Fruit fly (Drosophila melanogaster): ENCODE data around the gene Rpn13R.

Rpn13R gene

dm6 chrX:5083647-5084096 lies 48.0 kb upstream of the Rpn13R start (continued):
- TF ChIP-seq Rfx (GFP tag; IDR thresholded peaks at IDR 0.05) (peak; percentile 98), Dip2 (GFP tag; IDR thresholded peaks at IDR 0.05) (no peak), CG12942 (GFP tag; optimal IDR thresholded peaks at IDR 0.05) (peak; percentile 88), CG42726 (GFP tag; IDR thresholded peaks at IDR 0.05; ENCODE audit: partially characterized antibody) (peak; percentile 56; the same call in 1 of the 2 replicates), Ravus (GFP tag; IDR thresholded peaks at IDR 0.05) (peak; percentile 89), fd3F (GFP tag; optimal IDR thresholded peaks at IDR 0.05) (peak; percentile 77), CG6175 (GFP tag; IDR thresholded peaks at IDR 0.05) (peak; percentile 94), Sry-δ (GFP tag; optimal IDR thresholded peaks at IDR 0.05) (peak; percentile 60), CrebB (tag; optimal IDR thresholded peaks at IDR 0.05) (peak; percentile 91), Spps (tag; optimal IDR thresholded peaks at IDR 0.05) (peak; percentile 69), Bdp1 (GFP tag; optimal IDR thresholded peaks at IDR 0.05) (peak; percentile 85), ATbp (GFP tag; optimal IDR thresholded peaks at IDR 0.05) (peak; percentile 95), cwo (GFP tag; optimal IDR thresholded peaks at IDR 0.05) (peak; percentile 93), CG2202 (tag; optimal IDR thresholded peaks at IDR 0.05) (peak; percentile 79), CG17612 (GFP tag; IDR thresholded peaks at IDR 0.05) (peak; percentile 89), CG17802 (tag; optimal IDR thresholded peaks at IDR 0.05) (peak; percentile 67), CG17568 (GFP tag; optimal IDR thresholded peaks at IDR 0.05) (peak; percentile 87), croc (GFP tag; conservative IDR thresholded peaks at IDR 0.05) (peak; percentile 93), Six4 (GFP tag; optimal IDR thresholded peaks at IDR 0.05) (peak; percentile 90), CG16815 (GFP tag; optimal IDR thresholded peaks at IDR 0.05) (peak; percentile 94), shn (GFP tag; optimal IDR thresholded peaks at IDR 0.05) (peak; percentile 88), CG11695 (GFP tag; IDR thresholded peaks at IDR 0.05) (peak; percentile 96), scrt (GFP tag; optimal IDR thresholded peaks at IDR 0.05) (peak; percentile 88), br (optimal IDR thresholded peaks at IDR 0.05) (no peak), CG30431 (GFP tag; optimal IDR thresholded peaks at IDR 0.05) (peak; percentile 93), CG8944 (GFP tag; optimal IDR thresholded peaks at IDR 0.05) (peak; percentile 88), stwl (tag; optimal IDR thresholded peaks at IDR 0.05) (no peak), Asciz (GFP tag; optimal IDR thresholded peaks at IDR 0.05) (peak; percentile 86), cad (GFP tag; optimal IDR thresholded peaks at IDR 0.05) (no peak), CG5953 (GFP tag; IDR thresholded peaks at IDR 0.05) (peak; percentile 97), Dek (tag; optimal IDR thresholded peaks at IDR 0.05) (peak; percentile 85), Oaz (GFP tag; IDR thresholded peaks at IDR 0.05) (peak; percentile 93), sim (GFP tag; IDR thresholded peaks at IDR 0.05) (peak; percentile 95), E2f2 (GFP tag; IDR thresholded peaks at IDR 0.05) (peak; percentile 81), chn (GFP tag; optimal IDR thresholded peaks at IDR 0.05) (peak; percentile 97), CG6813 (GFP tag; optimal IDR thresholded peaks at IDR 0.05) (peak; percentile 96), CG9727 (GFP tag; optimal IDR thresholded peaks at IDR 0.05) (peak; percentile 95), Ada2b (GFP tag; IDR thresholded peaks at IDR 0.05) (peak; percentile 97), ttk (GFP tag; IDR thresholded peaks at IDR 0.05) (peak; percentile 96), CG9215 (GFP tag; IDR thresholded peaks at IDR 0.05) (peak; percentile 91), Atf3 (GFP tag; optimal IDR thresholded peaks at IDR 0.05) (peak; percentile 90), CG6791 (GFP tag; IDR thresholded peaks at IDR 0.05; ENCODE audit: partially characterized antibody) (peak; percentile 61; the same call in 1 of the 3 replicates), hbn (GFP tag; IDR thresholded peaks at IDR 0.05; ENCODE audit: partially characterized antibody) (no peak), CG16863 (GFP tag; optimal IDR thresholded peaks at IDR 0.05) (peak; percentile 93), CG10431 (GFP tag; optimal IDR thresholded peaks at IDR 0.05) (peak; percentile 75), ato (GFP tag; IDR thresholded peaks at IDR 0.05; ENCODE audit: partially characterized antibody) (0 out of 2 replicates have a peak, but pooled peaks have one; percentile 18), CG4328 (GFP tag; optimal IDR thresholded peaks at IDR 0.05) (peak; percentile 87), Mrtf (GFP tag; IDR thresholded peaks at IDR 0.05) (peak; percentile 95), CG1602 (GFP tag; optimal IDR thresholded peaks at IDR 0.05) (peak; percentile 89), CG13296 (GFP tag; optimal IDR thresholded peaks at IDR 0.05) (peak; percentile 89), CG8359 (GFP tag; optimal IDR thresholded peaks at IDR 0.05; ENCODE audit: borderline replicate concordance) (peak; percentile 72)
